Worm (Caenorhabditis elegans) whole organism, L1 larva: ENCODE measurements around the gene dhs-20.

Source experiments
- egl-27 ChIP-seq, 2 experiments: fragments of 150-350 bp in 1 of 2; sonication (generic microtip); optimal IDR thresholded peaks; 3 replicates each; lab custom pipeline; 2017 to 2018; ENCODE audit warnings: missing biosample characterization in 2 of 2, missing genetic modification characterization in 2 of 2, missing genetic modification reagents in 2 of 2
- fos-1 ChIP-seq: fragments of 150-350 bp; optimal IDR thresholded peaks from 2 replicates; lab custom pipeline; 2014; ENCODE audit warnings: missing biosample characterization, missing genetic modification characterization
- lin-39 ChIP-seq: fragments of 150-350 bp; optimal IDR thresholded peaks from 2 replicates; lab custom pipeline; 2014; ENCODE audit warnings: missing biosample characterization, missing genetic modification reagents, missing genetic modification characterization
- unc-62 ChIP-seq: fragments of 150-350 bp; optimal IDR thresholded peaks from 2 replicates; lab custom pipeline; 2014; ENCODE audit warnings: missing biosample characterization, missing genetic modification reagents, missing genetic modification characterization

ce11 chrV:11554260-11554659 lies 50.1 kb downstream of the dhs-20 start, which contains the start of gene duo-1:
- no peak for TF ChIP-seq unc-62
- no peak for TF ChIP-seq egl-27 (tag; optimal IDR thresholded peaks at IDR 0.05; lab: Kevin White, UChicago)
- TF ChIP-seq lin-39 (tag; lab: Kevin White, UChicago): no peak
- TF ChIP-seq fos-1 (tag; lab: Kevin White, UChicago): no peak
